Fruit fly (Drosophila melanogaster) whole organism, embryonic: ENCODE measurements around the gene wit.
A peak's percentile ranks its signal among the peaks of the same experiment; 100 is the strongest.

Source experiments
- Atf6 ChIP-seq: fragments of 200-800 bp; sonication (Bioruptor generic); IDR thresholded peaks from 2 replicates; pipeline ENCODE4 v1.3.6; 2022; ENCODE audit warnings: missing biosample characterization, missing genetic modification characterization
- CG10321 ChIP-seq: fragments of 200-800 bp; sonication (Bioruptor generic); IDR thresholded peaks from 2 replicates; pipeline ENCODE4 v1.3.6; 2022; ENCODE audit warnings: missing biosample characterization, missing genetic modification characterization
- CG10462 ChIP-seq: fragments of 200-800 bp; sonication (Bioruptor generic); optimal IDR thresholded peaks from 2 replicates; lab custom pipeline; 2016; ENCODE audit warnings: missing biosample characterization, missing genetic modification characterization
- CG13123 ChIP-seq: fragments of 200-800 bp; sonication (Bioruptor generic); optimal IDR thresholded peaks from 2 replicates; lab custom pipeline; 2016; ENCODE audit warnings: missing biosample characterization, missing genetic modification characterization
- CG13894 ChIP-seq: fragments of 200-800 bp; sonication (Bioruptor generic); optimal IDR thresholded peaks from 3 replicates; lab custom pipeline; 2018; ENCODE audit warnings: missing biosample characterization, mild to moderate bottlenecking, missing genetic modification characterization, moderate library complexity
- CG14710 ChIP-seq: fragments of 200-800 bp; sonication (Bioruptor generic); optimal IDR thresholded peaks from 3 replicates; lab custom pipeline; 2019; ENCODE audit warnings: missing biosample characterization, mild to moderate bottlenecking, missing genetic modification characterization, moderate library complexity
- CG18011 ChIP-seq: fragments of 200-800 bp; sonication (Bioruptor generic); optimal IDR thresholded peaks from 2 replicates; lab custom pipeline; 2017; ENCODE audit warnings: missing biosample characterization, missing genetic modification characterization, mild to moderate bottlenecking, moderate library complexity, missing genotype
- CG1832 ChIP-seq: fragments of 200-800 bp; sonication (Bioruptor generic); optimal IDR thresholded peaks from 2 replicates; lab custom pipeline; 2017; ENCODE audit warnings: missing biosample characterization, mild to moderate bottlenecking, missing genetic modification characterization, inconsistent platforms
- CG2199 ChIP-seq: fragments of 200-800 bp; sonication (Bioruptor generic); IDR thresholded peaks from 3 replicates; pipeline ENCODE4 v1.3.6; 2022; ENCODE audit warnings: missing biosample characterization, missing genetic modification characterization
- CG31388 ChIP-seq: fragments of 200-800 bp; sonication (Bioruptor generic); optimal IDR thresholded peaks from 2 replicates; lab custom pipeline; 2016; ENCODE audit warnings: missing biosample characterization, missing genetic modification characterization
- CG3407 ChIP-seq: fragments of 200-800 bp; sonication (Bioruptor generic); optimal IDR thresholded peaks from 2 replicates; lab custom pipeline; 2018; ENCODE audit warnings: missing biosample characterization, mild to moderate bottlenecking, missing genetic modification characterization
- CG3995 ChIP-seq: fragments of 200-800 bp; sonication (Bioruptor generic); optimal IDR thresholded peaks from 3 replicates; lab custom pipeline; 2016; ENCODE audit warnings: missing biosample characterization, missing genetic modification characterization
- CG42726 ChIP-seq: fragments of 200-800 bp; sonication (Bioruptor generic); IDR thresholded peaks from 2 replicates; pipeline ENCODE4 v1.3.6; 2022; ENCODE audit warnings: missing biosample characterization, missing genetic modification characterization; ENCODE audit not compliant: partially characterized antibody
- CG4282 ChIP-seq: fragments of 200-800 bp; sonication (Bioruptor generic); optimal IDR thresholded peaks from 2 replicates; lab custom pipeline; 2016; ENCODE audit warnings: missing biosample characterization, missing genetic modification characterization
- CG4404 ChIP-seq: fragments of 200-800 bp; sonication (Bioruptor generic); IDR thresholded peaks from 2 replicates; pipeline ENCODE4 v1.3.6; 2022; ENCODE audit warnings: missing biosample characterization, missing genetic modification characterization
- CG5180 ChIP-seq: fragments of 200-800 bp; sonication (Bioruptor generic); optimal IDR thresholded peaks from 3 replicates; lab custom pipeline; 2017; ENCODE audit warnings: missing biosample characterization, missing genetic modification characterization, mild to moderate bottlenecking, moderate library complexity, missing genetic modification reagents
- D19A ChIP-seq: fragments of 200-800 bp; optimal IDR thresholded peaks from 3 replicates; lab custom pipeline; 2019; ENCODE audit warnings: missing biosample characterization, mild to moderate bottlenecking, missing genetic modification characterization, moderate library complexity
- H15 ChIP-seq: fragments of 200-800 bp; sonication (Bioruptor generic); IDR thresholded peaks from 3 replicates; pipeline ENCODE4 v1.3.6; 2022; ENCODE audit warnings: missing biosample characterization, missing genetic modification characterization
- Hmr ChIP-seq: fragments of 200-800 bp; sonication (Bioruptor generic); optimal IDR thresholded peaks from 3 replicates; lab custom pipeline; 2017; ENCODE audit warnings: mild to moderate bottlenecking, missing biosample characterization, missing genetic modification reagents, missing genetic modification characterization
- Hr51 ChIP-seq, 2 experiments: fragments of 200-800 bp; sonication (Bioruptor generic); optimal IDR thresholded peaks; 2 replicates in 1 of 2; 3 replicates in 1 of 2; lab custom pipeline; 2016 to 2018; ENCODE audit warnings: missing biosample characterization in 2 of 2, missing genetic modification characterization in 2 of 2, mild to moderate bottlenecking in 1 of 2, moderate library complexity in 1 of 2
- Hsf ChIP-seq: fragments of 200-800 bp; sonication (Bioruptor generic); optimal IDR thresholded peaks from 3 replicates; lab custom pipeline; 2016; ENCODE audit warnings: missing biosample characterization, missing genetic modification characterization
- Med ChIP-seq: fragments of 200-800 bp; sonication (Bioruptor generic); peaks from one replicate; lab custom pipeline; 2016; ENCODE audit warnings: missing biosample characterization, missing genetic modification characterization, mild to moderate bottlenecking, inconsistent platforms, moderate library complexity
- NC2α ChIP-seq: fragments of 200-800 bp; sonication (Bioruptor generic); optimal IDR thresholded peaks from 2 replicates; lab custom pipeline; 2016; ENCODE audit warnings: missing biosample characterization, missing genetic modification characterization
- NC2β ChIP-seq: fragments of 200-800 bp; sonication (Bioruptor generic); optimal IDR thresholded peaks from 2 replicates; lab custom pipeline; 2016; ENCODE audit warnings: missing biosample characterization, missing genetic modification characterization
- Ravus ChIP-seq: fragments of 200-800 bp; sonication (Bioruptor generic); IDR thresholded peaks from 2 replicates; pipeline ENCODE4 v1.3.6; 2022; ENCODE audit warnings: missing biosample characterization, missing genetic modification characterization
- cwo ChIP-seq: fragments of 200-800 bp; sonication (Bioruptor generic); optimal IDR thresholded peaks from 3 replicates; lab custom pipeline; 2017; ENCODE audit warnings: missing biosample characterization, missing genetic modification characterization, mild to moderate bottlenecking, moderate library complexity, missing genetic modification reagents
- dan ChIP-seq: fragments of 200-800 bp; sonication (Bioruptor generic); IDR thresholded peaks from 2 replicates; pipeline ENCODE4 v1.3.6; 2022; ENCODE audit warnings: missing biosample characterization, missing genetic modification characterization
- dmrt99B ChIP-seq: fragments of 200-800 bp; sonication (Bioruptor generic); optimal IDR thresholded peaks from 2 replicates; lab custom pipeline; 2018; ENCODE audit warnings: missing biosample characterization, mild to moderate bottlenecking, missing genetic modification characterization, moderate library complexity
- gce ChIP-seq: fragments of 200-800 bp; sonication (Bioruptor generic); IDR thresholded peaks from 3 replicates; pipeline ENCODE4 v1.3.6; 2022; ENCODE audit warnings: missing biosample characterization, missing genetic modification characterization
- gcm ChIP-seq: fragments of 200-800 bp; sonication (Bioruptor generic); optimal IDR thresholded peaks from 2 replicates; lab custom pipeline; 2019; ENCODE audit warnings: missing biosample characterization, mild to moderate bottlenecking, missing genetic modification characterization, moderate library complexity
- grn ChIP-seq: fragments of 200-800 bp; sonication (Bioruptor generic); optimal IDR thresholded peaks from 3 replicates; lab custom pipeline; 2017; ENCODE audit warnings: missing biosample characterization, missing genetic modification characterization
- inv ChIP-seq: fragments of 200-800 bp; sonication (Bioruptor generic); IDR thresholded peaks from 2 replicates; pipeline ENCODE4 v1.3.6; 2022; ENCODE audit warnings: missing biosample characterization, missing genetic modification characterization; ENCODE audit not compliant: partially characterized antibody
- maf-S ChIP-seq: fragments of 200-800 bp; sonication (Bioruptor generic); optimal IDR thresholded peaks from 2 replicates; lab custom pipeline; 2016; ENCODE audit warnings: missing biosample characterization, missing genetic modification characterization
- otp ChIP-seq: fragments of 200-800 bp; sonication (Bioruptor generic); IDR thresholded peaks from 3 replicates; pipeline ENCODE4, ENCODE4 v1.3.6; 2022; ENCODE audit warnings: missing biosample characterization, missing genetic modification characterization
- p53 ChIP-seq: fragments of 200-800 bp; sonication (Bioruptor generic); optimal IDR thresholded peaks from 2 replicates; lab custom pipeline; 2016; ENCODE audit warnings: missing biosample characterization, missing genetic modification characterization
- phol ChIP-seq: fragments of 200-800 bp; sonication (Bioruptor generic); optimal IDR thresholded peaks from 3 replicates; lab custom pipeline; 2018; ENCODE audit warnings: missing biosample characterization, mild to moderate bottlenecking, missing genetic modification characterization, moderate library complexity
- pum ChIP-seq: fragments of 200-800 bp; sonication (Bioruptor generic); optimal IDR thresholded peaks from 2 replicates; lab custom pipeline; 2016; ENCODE audit warnings: missing biosample characterization, missing genetic modification characterization
- pzg ChIP-seq: fragments of 200-800 bp; sonication (Bioruptor generic); optimal IDR thresholded peaks from 3 replicates; lab custom pipeline; 2018; ENCODE audit warnings: missing biosample characterization, mild to moderate bottlenecking, missing genetic modification characterization, moderate library complexity
- sc ChIP-seq, 3 experiments: fragments of >200 bp in 2 of 3; fragments of 200-800 bp in 1 of 3; sonication (Bioruptor generic) in 1 of 3; optimal IDR thresholded peaks; 2 replicates in 2 of 3; 3 replicates in 1 of 3; lab custom pipeline; 2017; ENCODE audit warnings: mild to moderate bottlenecking in 1 of 3, missing biosample characterization in 1 of 3, missing genetic modification characterization in 1 of 3, missing genetic modification reagents in 1 of 3
- schlank ChIP-seq: fragments of 200-800 bp; sonication (Bioruptor generic); optimal IDR thresholded peaks from 2 replicates; lab custom pipeline; 2018; ENCODE audit warnings: missing biosample characterization, mild to moderate bottlenecking, missing genetic modification characterization
- ssp ChIP-seq: fragments of 200-800 bp; sonication (Bioruptor generic); IDR thresholded peaks from 2 replicates; pipeline ENCODE4 v1.3.6; 2022; ENCODE audit warnings: missing biosample characterization, missing genetic modification characterization
- stwl ChIP-seq: fragments of 200-800 bp; sonication (Bioruptor generic); optimal IDR thresholded peaks from 3 replicates; lab custom pipeline; 2018; ENCODE audit warnings: missing biosample characterization, mild to moderate bottlenecking, missing genetic modification characterization, moderate library complexity
- z ChIP-seq: fragments of 200-800 bp; sonication (Bioruptor generic); IDR thresholded peaks from 3 replicates; pipeline ENCODE4 v1.3.6; 2022; ENCODE audit warnings: missing biosample characterization, missing genetic modification characterization
- zfh2 ChIP-seq: fragments of 200-800 bp; sonication (Bioruptor generic); optimal IDR thresholded peaks from 2 replicates; lab custom pipeline; 2016; ENCODE audit warnings: missing biosample characterization, missing genetic modification characterization

wit gene

DNA sequence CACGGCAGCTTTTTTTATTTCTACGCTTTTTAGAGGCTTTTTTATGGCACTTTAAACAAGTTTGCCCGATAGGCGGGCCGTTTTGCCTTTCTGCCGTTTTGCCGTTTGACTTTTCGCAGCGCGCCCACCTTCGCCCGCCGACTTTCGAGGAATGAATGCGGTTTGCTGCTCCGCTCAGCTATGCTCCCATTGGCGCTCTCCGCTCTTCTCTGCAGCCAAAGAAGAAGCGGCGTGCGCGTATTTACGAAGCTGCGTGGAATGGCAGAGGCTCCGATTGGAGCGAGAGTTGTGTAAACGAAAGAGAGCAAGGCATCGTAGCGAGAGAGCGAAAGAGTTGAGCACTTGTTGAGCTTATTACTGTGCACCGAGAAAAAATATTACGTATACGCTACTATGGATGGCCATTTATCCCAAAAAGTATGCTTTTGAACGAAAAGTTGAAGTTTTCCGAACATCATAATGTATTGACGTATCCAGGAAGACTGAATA, at the start of gene wit (continued):
- TF ChIP-seq CG10321 (GFP tag; lab: Robert Waterston, UW) = no peak
- TF ChIP-seq schlank = no peak
- no peak for TF ChIP-seq CG3407 (GFP tag; lab: Kevin White, UChicago)
- no peak for TF ChIP-seq CG4404 (GFP tag; lab: Robert Waterston, UW)
- no peak for TF ChIP-seq CG31388
- TF ChIP-seq Hsf (GFP tag; lab: Kevin White, UChicago) = peak; percentile 26
- TF ChIP-seq gce (GFP tag; lab: Robert Waterston, UW) = peak; percentile 21; the same call in 1 of the 3 replicates
- no peak for TF ChIP-seq H15
- TF ChIP-seq CG5180 (GFP tag; lab: Kevin White, UChicago) = no peak
- TF ChIP-seq CG42726 (GFP tag; lab: Robert Waterston, UW) = 0 out of 2 replicates have a peak, but pooled peaks have one; percentile 16
- no peak for TF ChIP-seq CG2199 (GFP tag; lab: Robert Waterston, UW)
- peak; percentile 87 for TF ChIP-seq Med (GFP tag; lab: Kevin White, UChicago)
- TF ChIP-seq CG4282 = no peak
- no peak for TF ChIP-seq Ravus (GFP tag; lab: Robert Waterston, UW)
- TF ChIP-seq cwo (GFP tag; lab: Kevin White, UChicago) = no peak
- TF ChIP-seq pzg = no peak
- no peak for TF ChIP-seq CG10462
- TF ChIP-seq CG18011 = no peak
- no peak for TF ChIP-seq NC2α (GFP tag; lab: Kevin White, UChicago)
- no peak for TF ChIP-seq CG1832
- no peak for TF ChIP-seq CG3995 (GFP tag; lab: Kevin White, UChicago)
- TF ChIP-seq p53 (GFP tag; lab: Kevin White, UChicago) = no peak
- TF ChIP-seq zfh2 = no peak
- no peak for TF ChIP-seq sc (optimal IDR thresholded peaks at IDR 0.05; lab: Kevin White, UChicago)
- TF ChIP-seq sc (GFP tag; optimal IDR thresholded peaks at IDR 0.05; lab: Kevin White, UChicago) = no peak
- TF ChIP-seq Atf6 (GFP tag; lab: Robert Waterston, UW) = 0 out of 2 replicates have a peak, but pooled peaks have one; percentile 17
- TF ChIP-seq, all 482 proteins: peak for 137

DNA sequence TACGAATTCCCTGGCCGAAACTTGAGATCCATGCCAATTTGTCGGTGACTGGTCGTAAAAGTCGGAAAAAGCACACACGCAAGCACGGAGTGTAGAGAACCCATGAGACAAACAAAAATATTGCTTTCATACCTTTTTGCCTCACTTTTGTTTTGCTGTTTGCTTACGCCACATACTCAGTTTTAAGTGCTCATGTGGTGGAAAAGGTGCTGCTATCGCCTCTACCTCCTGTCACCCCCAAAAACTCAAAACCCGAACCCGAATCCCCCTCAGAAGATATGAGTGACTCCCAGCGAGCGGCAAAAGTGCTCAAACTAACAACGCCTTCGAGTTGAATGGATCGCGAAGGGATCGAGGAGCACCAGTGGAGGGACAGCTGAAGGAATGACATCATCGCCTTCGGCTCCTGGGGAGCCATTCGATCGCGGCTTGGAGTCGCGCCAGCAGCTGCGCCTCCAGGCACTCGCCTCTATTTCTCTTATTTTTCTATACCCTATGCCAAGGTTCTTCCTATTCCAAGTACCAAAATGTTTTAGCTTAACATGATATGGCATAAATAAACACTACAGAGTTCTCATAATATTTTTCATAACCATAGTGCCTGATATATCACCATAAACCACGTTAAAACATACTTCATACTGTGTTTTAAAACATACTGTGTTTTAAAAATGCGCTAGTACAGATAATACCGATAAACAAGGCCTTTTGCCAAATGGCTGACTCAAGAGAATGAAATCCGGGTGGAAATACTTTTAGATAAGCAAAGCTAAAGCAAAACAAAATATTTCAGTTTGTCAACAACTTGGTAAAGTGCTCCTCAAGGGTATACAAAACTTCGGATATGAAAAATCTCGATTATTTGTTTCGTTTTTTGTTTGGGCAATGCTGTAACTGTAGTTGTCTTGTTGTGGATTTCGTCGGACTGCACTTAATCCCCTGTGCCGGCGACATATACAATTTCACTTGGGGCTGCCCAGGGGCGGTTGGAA, 49.1 kb upstream of the wit start:
- TF ChIP-seq ssp (GFP tag; lab: Robert Waterston, UW) (no peak), CG13123 (GFP tag; lab: Kevin White, UChicago) (no peak), z (GFP tag; lab: Robert Waterston, UW) (peak; percentile 89), maf-S (GFP tag; lab: Kevin White, UChicago) (no peak), CG13894 (peak; percentile 19), Hr51 (GFP tag; optimal IDR thresholded peaks at IDR 0.05; lab: Kevin White, UChicago) (peak in 1 of 2 experiments; percentile 2), CG2199 (GFP tag; lab: Robert Waterston, UW) (0 out of 3 replicates have a peak, but pooled peaks have one; percentile 10), D19A (tag; lab: Kevin White, UChicago) (peak; percentile 84)
- TF ChIP-seq, all 482 proteins: peak for 5

- TF ChIP-seq grn (GFP tag; lab: Kevin White, UChicago) (peak; percentile 88), CG14710 (tag; lab: Kevin White, UChicago) (peak; percentile 92), Hmr (GFP tag; lab: Kevin White, UChicago) (peak; percentile 3), inv (GFP tag; lab: Robert Waterston, UW) (no peak), gcm (GFP tag; lab: Kevin White, UChicago) (peak; percentile 63), Hr51 (GFP tag; optimal IDR thresholded peaks at IDR 0.05; lab: Kevin White, UChicago) (no peak), stwl (tag; lab: Kevin White, UChicago) (peak; percentile 39), dan (GFP tag; lab: Robert Waterston, UW) (no peak), phol (tag; lab: Kevin White, UChicago) (peak; percentile 21), dmrt99B (peak; percentile 5), Med (GFP tag; lab: Kevin White, UChicago) (peak; percentile 38), pum (no peak), NC2β (GFP tag; lab: Kevin White, UChicago) (no peak), otp (GFP tag; lab: Robert Waterston, UW) (peak; percentile 50; the same call in 1 of the 3 replicates)
Observed at dm6 chr3L:4119636-4120357, 48.3 kb upstream of the wit start.
